Worm (Caenorhabditis elegans) whole organism, L3 larva: ENCODE data around the gene ctns-1.

Experiments used
- fkh-10 ChIP-seq: sonication (generic microtip); optimal IDR thresholded peaks from 2 replicates; lab custom pipeline; 2017; ENCODE audit warnings: missing biosample characterization, missing genetic modification reagents, missing genetic modification characterization
- lin-39 ChIP-seq: fragments of 150-350 bp; optimal IDR thresholded peaks from 2 replicates; lab custom pipeline; 2018; ENCODE audit warnings: missing biosample characterization, missing genetic modification reagents, missing genetic modification characterization
- mdl-1 ChIP-seq: fragments of 150-350 bp; optimal IDR thresholded peaks from 2 replicates; lab custom pipeline; 2014; ENCODE audit warnings: missing biosample characterization, missing genetic modification characterization
- mml-1 ChIP-seq: fragments of 150-350 bp; sonication (generic microtip); optimal IDR thresholded peaks from 3 replicates; lab custom pipeline; 2014; ENCODE audit warnings: missing biosample characterization, missing genetic modification characterization
- nfya-1 ChIP-seq: sonication (generic microtip); optimal IDR thresholded peaks from 2 replicates; lab custom pipeline; 2017; ENCODE audit warnings: missing genetic modification characterization, mild to moderate bottlenecking, missing compliant biosample characterization, antibody characterized with exemption, moderate library complexity; ENCODE audit not compliant: insufficient read depth
- nhr-23 ChIP-seq: fragments of 150-350 bp; optimal IDR thresholded peaks from 2 replicates; lab custom pipeline; 2014; ENCODE audit warnings: missing biosample characterization, missing genetic modification reagents, missing genetic modification characterization
- nhr-25 ChIP-seq: sonication (generic microtip); optimal IDR thresholded peaks from 2 replicates; lab custom pipeline; 2017; ENCODE audit warnings: missing biosample characterization, missing genetic modification characterization
- nhr-28 ChIP-seq: fragments of 150-350 bp; optimal IDR thresholded peaks from 2 replicates; lab custom pipeline; 2014; ENCODE audit warnings: missing biosample characterization, missing genetic modification characterization
- pha-4 ChIP-seq: fragments of 150-350 bp; optimal IDR thresholded peaks from 2 replicates; lab custom pipeline; 2014; ENCODE audit warnings: missing biosample characterization, missing genetic modification reagents, missing genetic modification characterization
- snpc-4 ChIP-seq: fragments of 150-350 bp; optimal IDR thresholded peaks from 2 replicates; lab custom pipeline; 2014; ENCODE audit warnings: missing biosample characterization, missing genetic modification characterization
- ztf-11 ChIP-seq: fragments of 150-350 bp; optimal IDR thresholded peaks from 2 replicates; lab custom pipeline; 2014; ENCODE audit warnings: missing biosample characterization, missing genetic modification characterization

DNA sequence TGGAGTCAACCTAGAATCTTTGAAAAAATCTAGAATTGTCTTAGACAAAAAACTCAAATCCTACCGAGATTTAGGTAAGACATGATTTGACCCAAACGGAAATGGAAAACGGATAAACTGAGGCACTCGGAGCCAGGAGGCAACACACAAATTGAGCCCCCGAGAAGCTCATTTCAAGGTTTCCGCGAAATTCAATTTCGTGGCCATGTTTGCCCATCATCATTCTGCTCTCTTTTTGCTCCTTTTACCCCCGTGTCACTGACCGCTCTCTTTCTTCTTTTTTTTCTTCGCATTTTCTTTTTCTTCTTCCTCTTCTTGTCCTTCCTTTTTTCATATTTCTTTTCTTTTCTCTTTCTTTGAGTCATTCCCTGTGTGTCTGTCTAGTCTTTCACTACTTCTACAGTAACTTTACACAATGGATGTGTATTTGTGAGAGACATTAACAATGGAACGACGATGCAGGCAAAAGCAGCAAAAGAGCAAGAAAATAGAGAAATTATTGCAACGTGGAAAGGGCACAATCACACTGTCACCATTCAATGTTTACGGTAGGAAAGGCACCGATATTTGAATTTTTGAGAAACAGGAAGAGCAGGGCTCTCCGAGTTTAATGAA is 16.1 kb upstream of the ctns-1 start:
- TF ChIP-seq nhr-25 (tag; lab: Kevin White, UChicago) (no peak), snpc-4 (no peak), nfya-1 (tag; lab: Kevin White, UChicago) (no peak), ztf-11 (tag; lab: Kevin White, UChicago) (no peak), nhr-28 (tag; lab: Kevin White, UChicago) (no peak), nhr-23 (no peak), fkh-10 (GFP tag; lab: Kevin White, UChicago) (peak; percentile 37), lin-39 (tag; lab: Kevin White, UChicago) (no peak), mdl-1 (no peak), pha-4 (tag; lab: Kevin White, UChicago) (peak; percentile 60), mml-1 (no peak)
